Fruit fly (Drosophila melanogaster) whole organism, embryonic: ENCODE results near the gene yuri.

Source experiments
- CG33557 ChIP-seq: fragments of 200-800 bp; sonication (Bioruptor generic); optimal IDR thresholded peaks from 2 replicates; lab custom pipeline; 2019; ENCODE audit warnings: missing biosample characterization, mild to moderate bottlenecking, missing genetic modification characterization, moderate library complexity
- Lpt ChIP-seq: fragments of >200 bp; optimal IDR thresholded peaks from 2 replicates; lab custom pipeline; 2018; ENCODE audit warnings: missing biosample characterization, missing genetic modification characterization
- Nf-YA ChIP-seq: fragments of 200-800 bp; sonication (Bioruptor generic); IDR thresholded peaks from 2 replicates; pipeline ENCODE4 v1.3.6; 2022; ENCODE audit warnings: missing biosample characterization, missing genetic modification characterization
- bcd ChIP-seq: fragments of 200-800 bp; sonication (Bioruptor generic); optimal IDR thresholded peaks from 2 replicates; lab custom pipeline; 2017; ENCODE audit warnings: missing biosample characterization, mild to moderate bottlenecking, missing genetic modification characterization
- kay ChIP-seq: fragments of 200-800 bp; sonication (Bioruptor generic); optimal IDR thresholded peaks from 2 replicates; lab custom pipeline; 2016; ENCODE audit warnings: missing biosample characterization, missing genetic modification characterization
- odd ChIP-seq: fragments of 200-800 bp; sonication (Bioruptor generic); optimal IDR thresholded peaks from 2 replicates; lab custom pipeline; 2017; ENCODE audit warnings: missing biosample characterization, mild to moderate bottlenecking, missing genetic modification characterization
- so ChIP-seq: fragments of 200-800 bp; sonication (Bioruptor generic); IDR thresholded peaks from 3 replicates; pipeline ENCODE4 v1.3.6; 2022; ENCODE audit warnings: missing biosample characterization, missing genetic modification characterization

DNA sequence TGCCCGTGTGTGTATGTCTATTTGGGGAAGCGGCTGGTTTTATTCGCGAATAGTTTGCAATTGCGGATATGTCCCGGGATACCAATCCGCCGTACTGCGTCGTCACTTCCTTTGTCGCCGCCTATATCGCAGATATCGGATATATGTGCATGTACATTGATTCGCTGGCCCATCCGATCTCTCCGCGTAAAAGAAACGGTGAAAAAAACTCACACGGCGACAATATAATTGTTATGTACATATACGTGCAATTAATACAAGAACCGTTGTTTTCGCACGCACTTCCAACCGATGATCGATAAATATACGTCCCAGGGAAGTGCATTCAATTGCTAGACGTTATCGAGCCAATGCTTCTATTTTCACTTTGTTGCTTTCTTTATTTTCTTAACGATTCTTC lies 6.8 kb upstream of the yuri start:
- TF ChIP-seq Lpt (GFP tag; lab: Kevin White, UChicago) (no peak), CG33557 (GFP tag; lab: Kevin White, UChicago) (no peak), bcd (GFP tag; lab: Kevin White, UChicago) (no peak), Nf-YA (no peak), so (GFP tag; lab: Robert Waterston, UW) (no peak), odd (GFP tag; lab: Kevin White, UChicago) (no peak), kay (GFP tag; lab: Kevin White, UChicago) (no peak)
